Fruit fly (Drosophila melanogaster) whole organism, embryonic: ENCODE measurements around the gene gish.

Source experiments
- Abd-B ChIP-seq: fragments of 200-800 bp; sonication (Bioruptor generic); optimal IDR thresholded peaks from 2 replicates; lab custom pipeline; 2018; ENCODE audit warnings: missing biosample characterization, mild to moderate bottlenecking, missing genetic modification characterization, moderate library complexity
- Awh ChIP-seq: fragments of 200-800 bp; sonication (Bioruptor generic); IDR thresholded peaks from 2 replicates; pipeline ENCODE4, ENCODE4 v1.3.6; 2022; ENCODE audit warnings: missing biosample characterization, missing genetic modification characterization
- B-H1 ChIP-seq: fragments of 200-800 bp; sonication (Bioruptor generic); IDR thresholded peaks from 3 replicates; pipeline ENCODE4 v1.3.6; 2022; ENCODE audit warnings: missing biosample characterization, missing genetic modification characterization
- CG12071 ChIP-seq: fragments of 200-800 bp; sonication (Bioruptor generic); optimal IDR thresholded peaks from 3 replicates; lab custom pipeline; 2018; ENCODE audit warnings: missing biosample characterization, mild to moderate bottlenecking, missing genetic modification characterization
- CG12942 ChIP-seq: fragments of 200-800 bp; sonication (Bioruptor generic); optimal IDR thresholded peaks from 3 replicates; lab custom pipeline; 2016; ENCODE audit warnings: missing biosample characterization, missing genetic modification characterization
- CG14710 ChIP-seq: fragments of 200-800 bp; sonication (Bioruptor generic); optimal IDR thresholded peaks from 3 replicates; lab custom pipeline; 2019; ENCODE audit warnings: missing biosample characterization, mild to moderate bottlenecking, missing genetic modification characterization, moderate library complexity
- CG16863 ChIP-seq: fragments of 200-800 bp; sonication (Bioruptor generic); optimal IDR thresholded peaks from 3 replicates; lab custom pipeline; 2016; ENCODE audit warnings: missing biosample characterization, missing genetic modification characterization
- CG30431 ChIP-seq: fragments of 200-800 bp; sonication (Bioruptor generic); optimal IDR thresholded peaks from 2 replicates; lab custom pipeline; 2017; ENCODE audit warnings: missing biosample characterization, missing genetic modification characterization
- CG3065 ChIP-seq: fragments of 200-800 bp; sonication (Bioruptor generic); optimal IDR thresholded peaks from 2 replicates; lab custom pipeline; 2016; ENCODE audit warnings: missing biosample characterization, missing genetic modification characterization
- CG4617 ChIP-seq: fragments of 200-800 bp; sonication (Bioruptor generic); optimal IDR thresholded peaks from 3 replicates; lab custom pipeline; 2016; ENCODE audit warnings: missing biosample characterization, missing genetic modification characterization, borderline replicate concordance
- CG4707 ChIP-seq: fragments of 200-800 bp; sonication (Bioruptor generic); optimal IDR thresholded peaks from 2 replicates; lab custom pipeline; 2018; ENCODE audit warnings: missing biosample characterization, mild to moderate bottlenecking, missing genetic modification characterization, moderate library complexity
- CG5180 ChIP-seq: fragments of 200-800 bp; sonication (Bioruptor generic); optimal IDR thresholded peaks from 3 replicates; lab custom pipeline; 2017; ENCODE audit warnings: missing biosample characterization, missing genetic modification characterization, mild to moderate bottlenecking, moderate library complexity, missing genetic modification reagents
- CG6175 ChIP-seq: fragments of 200-800 bp; sonication (Bioruptor generic); IDR thresholded peaks from 3 replicates; pipeline ENCODE4 v1.3.6; 2022; ENCODE audit warnings: missing biosample characterization, missing genetic modification characterization
- CG7786 ChIP-seq: fragments of 200-800 bp; sonication (Bioruptor generic); optimal IDR thresholded peaks from 2 replicates; lab custom pipeline; 2016; ENCODE audit warnings: missing biosample characterization, missing genetic modification characterization
- CG7963 ChIP-seq: fragments of 200-800 bp; sonication (Bioruptor generic); IDR thresholded peaks from 3 replicates; pipeline ENCODE4 v1.3.6; 2022; ENCODE audit warnings: missing biosample characterization, missing genetic modification characterization; ENCODE audit not compliant: partially characterized antibody
- CG8359 ChIP-seq: fragments of 200-800 bp; sonication (Bioruptor generic); optimal IDR thresholded peaks from 2 replicates; lab custom pipeline; 2017; ENCODE audit warnings: missing biosample characterization, mild to moderate bottlenecking, missing genetic modification characterization, borderline replicate concordance
- Dbx ChIP-seq: fragments of 200-800 bp; sonication (Bioruptor generic); IDR thresholded peaks from 3 replicates; pipeline ENCODE4 v1.3.6; 2022; ENCODE audit warnings: missing biosample characterization, missing genetic modification characterization
- Dll ChIP-seq: fragments of 200-800 bp; sonication (Bioruptor generic); IDR thresholded peaks from 4 replicates; pipeline ENCODE4 v1.3.6; 2022; ENCODE audit warnings: missing biosample characterization, missing genetic modification characterization; ENCODE audit not compliant: partially characterized antibody
- Dref ChIP-seq: fragments of 200-800 bp; sonication (Bioruptor generic); IDR thresholded peaks from 2 replicates; pipeline ENCODE4 v1.3.6; 2022; ENCODE audit warnings: missing biosample characterization, missing genetic modification characterization
- Ets65A ChIP-seq: fragments of 200-800 bp; sonication (Bioruptor generic); peaks from one replicate; lab custom pipeline; 2016; ENCODE audit warnings: missing biosample characterization, missing genetic modification characterization
- Fer1 ChIP-seq: fragments of 200-800 bp; sonication (Bioruptor generic); optimal IDR thresholded peaks from 2 replicates; lab custom pipeline; 2017; ENCODE audit warnings: missing biosample characterization, mild to moderate bottlenecking, missing genetic modification characterization
- H15 ChIP-seq: fragments of 200-800 bp; sonication (Bioruptor generic); IDR thresholded peaks from 3 replicates; pipeline ENCODE4 v1.3.6; 2022; ENCODE audit warnings: missing biosample characterization, missing genetic modification characterization
- Hey ChIP-seq: fragments of 200-800 bp; sonication (Bioruptor generic); optimal IDR thresholded peaks from 3 replicates; lab custom pipeline; 2018; ENCODE audit warnings: missing biosample characterization, mild to moderate bottlenecking, missing genetic modification characterization
- Hsf ChIP-seq: fragments of 200-800 bp; sonication (Bioruptor generic); optimal IDR thresholded peaks from 3 replicates; lab custom pipeline; 2016; ENCODE audit warnings: missing biosample characterization, missing genetic modification characterization
- NC2β ChIP-seq: fragments of 200-800 bp; sonication (Bioruptor generic); optimal IDR thresholded peaks from 2 replicates; lab custom pipeline; 2016; ENCODE audit warnings: missing biosample characterization, missing genetic modification characterization
- Nf-YC ChIP-seq: fragments of 200-800 bp; optimal IDR thresholded peaks from 3 replicates; lab custom pipeline; 2019; ENCODE audit warnings: missing biosample characterization, mild to moderate bottlenecking, missing genetic modification characterization, moderate library complexity
- Opbp ChIP-seq: fragments of 200-800 bp; sonication (Bioruptor generic); IDR thresholded peaks from 3 replicates; pipeline ENCODE4 v1.3.6; 2022; ENCODE audit warnings: missing biosample characterization, missing genetic modification characterization; ENCODE audit not compliant: partially characterized antibody
- Sox100B ChIP-seq: fragments of 200-800 bp; sonication (Bioruptor generic); optimal IDR thresholded peaks from 3 replicates; lab custom pipeline; 2018; ENCODE audit warnings: missing biosample characterization, mild to moderate bottlenecking, missing genetic modification characterization
- Taf1 ChIP-seq: fragments of 200-800 bp; sonication (Bioruptor generic); IDR thresholded peaks from 2 replicates; pipeline ENCODE4 v1.3.6; 2022; ENCODE audit warnings: missing biosample characterization, missing genetic modification characterization
- Usf ChIP-seq: fragments of 200-800 bp; sonication (Bioruptor generic); optimal IDR thresholded peaks from 2 replicates; lab custom pipeline; 2017; ENCODE audit warnings: missing genotype, missing biosample characterization, missing genetic modification characterization
- ci ChIP-seq: fragments of 200-800 bp; sonication (Bioruptor generic); IDR thresholded peaks from 3 replicates; pipeline ENCODE4 v1.3.6; 2022; ENCODE audit warnings: missing biosample characterization, missing genetic modification characterization
- crp ChIP-seq, 2 experiments: fragments of 200-800 bp; sonication (Bioruptor generic); optimal IDR thresholded peaks; 2 replicates in 1 of 2; 3 replicates in 1 of 2; lab custom pipeline; 2017; ENCODE audit warnings: missing biosample characterization in 2 of 2, missing genetic modification characterization in 2 of 2, mild to moderate bottlenecking in 1 of 2, moderate library complexity in 1 of 2
- dimm ChIP-seq: fragments of 200-800 bp; sonication (Bioruptor generic); IDR thresholded peaks from 2 replicates; pipeline ENCODE4 v1.3.6; 2022; ENCODE audit warnings: missing biosample characterization, missing genetic modification characterization
- esg ChIP-seq: fragments of 200-800 bp; sonication (Bioruptor generic); conservative IDR thresholded peaks from 2 replicates; pipeline ENCODE4 v1.3.6; 2022; ENCODE audit warnings: missing biosample characterization, missing genetic modification characterization
- exex ChIP-seq: fragments of 200-800 bp; sonication (Bioruptor generic); optimal IDR thresholded peaks from 4 replicates; lab custom pipeline; 2018; ENCODE audit warnings: missing biosample characterization, mild to moderate bottlenecking, missing genetic modification characterization, moderate library complexity
- eyg ChIP-seq: fragments of 200-800 bp; sonication (Bioruptor generic); optimal IDR thresholded peaks from 3 replicates; lab custom pipeline; 2016; ENCODE audit warnings: missing biosample characterization, missing genetic modification characterization
- gsb ChIP-seq: fragments of 200-800 bp; sonication (Bioruptor generic); IDR thresholded peaks from 2 replicates; pipeline ENCODE4 v1.3.6; 2022; ENCODE audit warnings: missing biosample characterization, missing genetic modification characterization
- h ChIP-seq: fragments of >200 bp; optimal IDR thresholded peaks from 2 replicates; lab custom pipeline; 2017
- lab ChIP-seq: fragments of 200-800 bp; sonication (Bioruptor generic); optimal IDR thresholded peaks from 3 replicates; lab custom pipeline; 2017; ENCODE audit warnings: missing biosample characterization, missing genetic modification characterization, mild to moderate bottlenecking, moderate library complexity, missing genetic modification reagents
- lov ChIP-seq, 2 experiments: fragments of 200-800 bp in 1 of 2; fragments of >200 bp in 1 of 2; sonication (Bioruptor generic) in 1 of 2; IDR thresholded peaks in 1 of 2; optimal IDR thresholded peaks in 1 of 2; 2 replicates in 1 of 2; 3 replicates in 1 of 2; pipeline versions ENCODE4 v1.3.6 to Lab custom; 2017 to 2022; ENCODE audit warnings: missing biosample characterization in 1 of 2, missing genetic modification characterization in 1 of 2
- mam ChIP-seq: fragments of 200-800 bp; sonication (Bioruptor generic); optimal IDR thresholded peaks from 3 replicates; lab custom pipeline; 2016; ENCODE audit warnings: missing biosample characterization, missing genetic modification characterization
- mld ChIP-seq: fragments of 200-800 bp; sonication (Bioruptor generic); IDR thresholded peaks from 3 replicates; pipeline ENCODE4 v1.3.6; 2022; ENCODE audit warnings: missing biosample characterization, missing genetic modification characterization; ENCODE audit not compliant: partially characterized antibody
- nau ChIP-seq: fragments of 200-800 bp; sonication (Bioruptor generic); optimal IDR thresholded peaks from 3 replicates; lab custom pipeline; 2017; ENCODE audit warnings: missing biosample characterization, mild to moderate bottlenecking, missing genetic modification characterization, missing genetic modification reagents
- oc ChIP-seq: fragments of 200-800 bp; sonication (Bioruptor generic); optimal IDR thresholded peaks from 2 replicates; lab custom pipeline; 2018; ENCODE audit warnings: missing biosample characterization, mild to moderate bottlenecking, missing genetic modification characterization, moderate library complexity
- org-1 ChIP-seq: fragments of 200-800 bp; sonication (Bioruptor generic); optimal IDR thresholded peaks from 2 replicates; lab custom pipeline; 2017; ENCODE audit warnings: missing biosample characterization, missing genetic modification characterization
- peb ChIP-seq: fragments of 200-800 bp; sonication (Bioruptor generic); IDR thresholded peaks from 2 replicates; pipeline ENCODE4 v1.3.6; 2022; ENCODE audit warnings: missing biosample characterization, missing genetic modification characterization
- pros ChIP-seq: fragments of 200-800 bp; sonication (Bioruptor generic); optimal IDR thresholded peaks from 3 replicates; lab custom pipeline; 2019; ENCODE audit warnings: missing biosample characterization, mild to moderate bottlenecking, missing genetic modification characterization, moderate library complexity
- ro ChIP-seq: fragments of 200-800 bp; sonication (Bioruptor generic); IDR thresholded peaks from 2 replicates; pipeline ENCODE4 v1.3.6; 2022; ENCODE audit warnings: missing biosample characterization, missing genetic modification characterization
- sens-2 ChIP-seq: fragments of 200-800 bp; sonication (Bioruptor generic); IDR thresholded peaks from 2 replicates; pipeline ENCODE4 v1.3.6; 2022; ENCODE audit warnings: missing biosample characterization, missing genetic modification characterization
- shn ChIP-seq: fragments of 200-800 bp; sonication (Bioruptor generic); optimal IDR thresholded peaks from 3 replicates; lab custom pipeline; 2016; ENCODE audit warnings: missing biosample characterization, missing genetic modification characterization
- z ChIP-seq: fragments of 200-800 bp; sonication (Bioruptor generic); IDR thresholded peaks from 3 replicates; pipeline ENCODE4 v1.3.6; 2022; ENCODE audit warnings: missing biosample characterization, missing genetic modification characterization

The gish gene

dm6 chr3R:16284901-16285300 is 12.6 kb downstream of the gish start (continued):
- TF ChIP-seq Dll (GFP tag; lab: Robert Waterston, UW) (0 out of 4 replicates have a peak, but pooled peaks have one; percentile 15), Usf (GFP tag; lab: Kevin White, UChicago) (no peak), Awh (GFP tag; lab: Robert Waterston, UW) (no peak), Hsf (GFP tag; lab: Kevin White, UChicago) (no peak), Taf1 (GFP tag; lab: Robert Waterston, UW) (no peak), esg (GFP tag; lab: Robert Waterston, UW) (no peak), pros (GFP tag; lab: Kevin White, UChicago) (peak; percentile 55), CG7786 (no peak), CG3065 (no peak), h (lab: Kevin White, UChicago) (no peak), crp (GFP tag; optimal IDR thresholded peaks at IDR 0.05; lab: Kevin White, UChicago) (no peak), B-H1 (no peak), Dref (GFP tag; lab: Robert Waterston, UW) (no peak), CG8359 (GFP tag; lab: Kevin White, UChicago) (no peak), Abd-B (no peak), shn (GFP tag; lab: Kevin White, UChicago) (no peak), H15 (no peak), CG12071 (no peak), CG16863 (GFP tag; lab: Kevin White, UChicago) (no peak), mam (no peak), CG6175 (GFP tag; lab: Robert Waterston, UW) (no peak), Nf-YC (tag; lab: Kevin White, UChicago) (no peak), CG14710 (tag; lab: Kevin White, UChicago) (no peak), CG12942 (GFP tag; lab: Kevin White, UChicago) (no peak), ro (GFP tag; lab: Robert Waterston, UW) (no peak), z (GFP tag; lab: Robert Waterston, UW) (peak; percentile 95), NC2β (GFP tag; lab: Kevin White, UChicago) (no peak), Dbx (GFP tag; lab: Robert Waterston, UW) (no peak), nau (GFP tag; lab: Kevin White, UChicago) (no peak), Fer1 (GFP tag; lab: Kevin White, UChicago) (no peak), exex (tag; lab: Kevin White, UChicago) (peak; percentile 38), Opbp (no peak), oc (tag; lab: Kevin White, UChicago) (no peak), peb (GFP tag; lab: Robert Waterston, UW) (no peak), CG5180 (GFP tag; lab: Kevin White, UChicago) (no peak), gsb (GFP tag; lab: Robert Waterston, UW) (no peak), eyg (no peak), sens-2 (GFP tag; lab: Robert Waterston, UW) (no peak), mld (GFP tag; lab: Robert Waterston, UW) (no peak), lab (GFP tag; lab: Kevin White, UChicago) (no peak), ci (peak; percentile 52; the same call in 2 of the 3 replicates), Ets65A (no peak), org-1 (GFP tag; lab: Kevin White, UChicago) (no peak), CG4617 (GFP tag; lab: Kevin White, UChicago) (no peak), CG30431 (GFP tag; lab: Kevin White, UChicago) (no peak), lov (optimal IDR thresholded peaks at IDR 0.05; lab: Kevin White, UChicago) (no peak), lov (GFP tag; IDR thresholded peaks at IDR 0.05; lab: Robert Waterston, UW) (no peak), CG4707 (GFP tag; lab: Kevin White, UChicago) (peak; percentile 26), dimm (GFP tag; lab: Robert Waterston, UW) (no peak), Sox100B (no peak), Hey (tag; lab: Kevin White, UChicago) (no peak), CG7963 (no peak)
